Fruit fly (Drosophila melanogaster): ENCODE data around the gene CG32816.

DNA sequence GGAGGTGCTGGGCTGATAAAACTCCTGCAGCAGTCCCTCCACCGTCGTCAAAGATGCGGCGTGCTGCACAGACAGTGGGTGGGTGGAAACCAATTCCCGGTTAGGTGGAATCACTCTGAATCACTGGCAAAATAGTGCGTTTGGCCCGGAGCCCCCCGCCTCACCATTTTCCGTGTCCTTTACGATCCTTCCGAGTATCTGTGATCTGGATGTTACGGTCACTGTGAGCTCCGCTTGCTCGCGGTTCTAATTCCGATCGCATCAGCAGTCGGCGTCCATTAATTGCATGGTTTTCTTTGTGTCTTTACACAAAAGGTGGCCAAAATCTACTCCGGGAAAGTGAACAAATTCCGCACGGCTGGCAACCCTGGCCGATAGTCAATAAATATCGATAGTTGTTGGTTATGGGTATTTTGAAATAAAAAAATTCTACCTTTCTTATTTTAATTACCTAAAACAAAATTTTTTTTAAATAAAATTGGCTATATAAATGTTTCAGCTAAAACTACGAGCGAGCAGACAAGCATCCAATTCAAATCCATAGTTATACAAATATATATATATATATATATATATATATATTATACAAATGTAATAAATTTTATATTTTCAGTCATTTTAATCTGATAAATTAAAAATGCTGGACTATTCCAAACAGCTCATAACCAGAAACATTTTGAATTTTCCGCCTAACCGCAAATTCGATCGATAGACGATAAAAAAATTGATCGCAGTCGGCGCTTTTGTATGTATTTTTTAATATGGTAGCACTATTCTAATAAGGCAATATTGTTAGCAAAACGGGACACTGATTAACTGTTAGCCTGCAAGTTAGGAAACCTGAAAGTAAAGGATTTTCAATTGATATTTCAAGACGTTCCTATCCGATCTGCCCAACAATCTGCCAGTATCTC, 6.0 kb upstream of the CG32816 start, which contains the start of the genes ebo and CG13373:
- TF ChIP-seq ttk (optimal IDR thresholded peaks at IDR 0.05), result no peak
- no peak for TF ChIP-seq Sin3A (optimal IDR thresholded peaks at IDR 0.05)
- no peak for TF ChIP-seq psq (optimal IDR thresholded peaks at IDR 0.05)
- TF ChIP-seq h (optimal IDR thresholded peaks at IDR 0.05), result no peak
